Fruit fly (Drosophila melanogaster) whole organism, wandering third instar larva: ENCODE data around the gene Alp10.

Experiments
- Abd-B ChIP-seq: fragments of >200 bp; optimal IDR thresholded peaks from 2 replicates; lab custom pipeline; 2017; ENCODE audit warnings: missing biosample characterization, missing genetic modification characterization
- CG32264 ChIP-seq: fragments of 200-800 bp; sonication (Bioruptor generic); optimal IDR thresholded peaks from 2 replicates; lab custom pipeline; 2016; ENCODE audit warnings: missing biosample characterization, missing genetic modification characterization
- CG9705 ChIP-seq: fragments of 200-800 bp; sonication (Bioruptor generic); optimal IDR thresholded peaks from 2 replicates; lab custom pipeline; 2018; ENCODE audit warnings: missing biosample characterization, mild to moderate bottlenecking, missing genetic modification characterization
- Dif ChIP-seq: fragments of 200-275, 200-300 bp; sonication (Bioruptor generic); optimal IDR thresholded peaks from 2 replicates; lab custom pipeline; 2018; ENCODE audit warnings: missing biosample characterization, missing genetic modification characterization; ENCODE audit not compliant: partially characterized antibody
- GATAd ChIP-seq: sonication (Bioruptor generic); optimal IDR thresholded peaks from 2 replicates; lab custom pipeline; 2016; ENCODE audit warnings: missing biosample characterization, missing genetic modification characterization
- HLH106 ChIP-seq: fragments of 200-800 bp; optimal IDR thresholded peaks from 3 replicates; lab custom pipeline; 2019; ENCODE audit warnings: missing biosample characterization, mild to moderate bottlenecking, missing genetic modification characterization, moderate library complexity
- Hnf4 ChIP-seq: fragments of 200-800 bp; sonication (Bioruptor generic); optimal IDR thresholded peaks from 2 replicates; lab custom pipeline; 2016; ENCODE audit warnings: missing biosample characterization, mild to moderate bottlenecking, missing genetic modification characterization
- Hr78 ChIP-seq: fragments of >200 bp; optimal IDR thresholded peaks from 2 replicates; lab custom pipeline; 2017; ENCODE audit warnings: missing biosample characterization, missing genetic modification characterization
- Hr83 ChIP-seq: fragments of 200-300 bp; sonication (Bioruptor generic); optimal IDR thresholded peaks from 2 replicates; lab custom pipeline; 2016; ENCODE audit warnings: missing biosample characterization, mild to moderate bottlenecking, missing genetic modification characterization, moderate library complexity; ENCODE audit not compliant: poor library complexity, severe bottlenecking
- Jra ChIP-seq: sonication (Bioruptor generic); optimal IDR thresholded peaks from 2 replicates; lab custom pipeline; 2016; ENCODE audit warnings: missing biosample characterization, missing genetic modification characterization
- Mio ChIP-seq: sonication (Bioruptor generic); optimal IDR thresholded peaks from 2 replicates; lab custom pipeline; 2016; ENCODE audit warnings: missing biosample characterization, missing genetic modification characterization
- Myc ChIP-seq: fragments of >200 bp; optimal IDR thresholded peaks from 2 replicates; lab custom pipeline; 2017
- N ChIP-seq: fragments of >200 bp; optimal IDR thresholded peaks from 2 replicates; lab custom pipeline; 2018; ENCODE audit warnings: missing biosample characterization, missing external identifiers, missing genetic modification characterization
- Rel ChIP-seq, 2 experiments: fragments of 200-800 bp; sonication (Bioruptor generic) in 1 of 2; optimal IDR thresholded peaks; 2 replicates in 1 of 2; 3 replicates in 1 of 2; lab custom pipeline; 2016 to 2019; ENCODE audit warnings: mild to moderate bottlenecking in 2 of 2, missing biosample characterization in 2 of 2, missing genetic modification characterization in 2 of 2, moderate library complexity in 1 of 2
- Sp1 ChIP-seq: fragments of 200-800 bp; sonication (Bioruptor generic); optimal IDR thresholded peaks from 3 replicates; lab custom pipeline; 2019; ENCODE audit warnings: missing biosample characterization, mild to moderate bottlenecking, missing genetic modification characterization, moderate library complexity
- brk ChIP-seq: fragments of 200-800 bp; sonication (Bioruptor generic); optimal IDR thresholded peaks from 2 replicates; lab custom pipeline; 2016; ENCODE audit warnings: missing biosample characterization, mild to moderate bottlenecking, missing genetic modification characterization
- dsf ChIP-seq: sonication (Bioruptor generic); optimal IDR thresholded peaks from 2 replicates; lab custom pipeline; 2016; ENCODE audit warnings: missing biosample characterization, missing genetic modification characterization, borderline replicate concordance
- foxo ChIP-seq, 2 experiments: fragments of 200-800 bp; sonication (Bioruptor generic); optimal IDR thresholded peaks; 2 replicates in 1 of 2; 3 replicates in 1 of 2; lab custom pipeline; 2016 to 2017; ENCODE audit warnings: missing biosample characterization in 2 of 2, missing genetic modification characterization in 2 of 2
- fru ChIP-seq: fragments of 200-800 bp; sonication (Bioruptor generic); optimal IDR thresholded peaks from 3 replicates; lab custom pipeline; 2016; ENCODE audit warnings: missing biosample characterization, mild to moderate bottlenecking, missing genetic modification characterization
- h ChIP-seq: fragments of 200-800 bp; sonication (Bioruptor generic); optimal IDR thresholded peaks from 3 replicates; lab custom pipeline; 2016; ENCODE audit warnings: missing biosample characterization, mild to moderate bottlenecking, missing genetic modification characterization
- jim ChIP-seq: fragments of 175-275, 200-325 bp; sonication (Bioruptor generic); optimal IDR thresholded peaks from 2 replicates; lab custom pipeline; 2016; ENCODE audit warnings: missing biosample characterization, mild to moderate bottlenecking, missing genetic modification characterization
- pan ChIP-seq: fragments of >200 bp; optimal IDR thresholded peaks from 2 replicates; lab custom pipeline; 2017
- psq ChIP-seq: fragments of 200-800 bp; sonication (Bioruptor generic); optimal IDR thresholded peaks from 3 replicates; lab custom pipeline; 2017; ENCODE audit warnings: missing biosample characterization, mild to moderate bottlenecking, missing genetic modification characterization, moderate library complexity
- rgr ChIP-seq: fragments of 200-800 bp; sonication (Bioruptor generic); optimal IDR thresholded peaks from 3 replicates; lab custom pipeline; 2016; ENCODE audit warnings: missing biosample characterization, mild to moderate bottlenecking, missing genetic modification characterization
- sage ChIP-seq: fragments of 200-800 bp; sonication (Bioruptor generic); optimal IDR thresholded peaks from 2 replicates; lab custom pipeline; 2016; ENCODE audit warnings: missing biosample characterization, mild to moderate bottlenecking, missing genetic modification characterization
- sv ChIP-seq: fragments of 200-800 bp; sonication (Bioruptor generic); optimal IDR thresholded peaks from 3 replicates; lab custom pipeline; 2016; ENCODE audit warnings: missing biosample characterization, missing genetic modification characterization
- usp ChIP-seq: fragments of >200 bp; optimal IDR thresholded peaks from 2 replicates; lab custom pipeline; 2017; ENCODE audit warnings: missing biosample characterization, missing genetic modification characterization
- woc ChIP-seq: sonication (Bioruptor generic); optimal IDR thresholded peaks from 2 replicates; lab custom pipeline; 2016; ENCODE audit warnings: missing biosample characterization, mild to moderate bottlenecking, missing genetic modification characterization

Alp10 gene

DNA sequence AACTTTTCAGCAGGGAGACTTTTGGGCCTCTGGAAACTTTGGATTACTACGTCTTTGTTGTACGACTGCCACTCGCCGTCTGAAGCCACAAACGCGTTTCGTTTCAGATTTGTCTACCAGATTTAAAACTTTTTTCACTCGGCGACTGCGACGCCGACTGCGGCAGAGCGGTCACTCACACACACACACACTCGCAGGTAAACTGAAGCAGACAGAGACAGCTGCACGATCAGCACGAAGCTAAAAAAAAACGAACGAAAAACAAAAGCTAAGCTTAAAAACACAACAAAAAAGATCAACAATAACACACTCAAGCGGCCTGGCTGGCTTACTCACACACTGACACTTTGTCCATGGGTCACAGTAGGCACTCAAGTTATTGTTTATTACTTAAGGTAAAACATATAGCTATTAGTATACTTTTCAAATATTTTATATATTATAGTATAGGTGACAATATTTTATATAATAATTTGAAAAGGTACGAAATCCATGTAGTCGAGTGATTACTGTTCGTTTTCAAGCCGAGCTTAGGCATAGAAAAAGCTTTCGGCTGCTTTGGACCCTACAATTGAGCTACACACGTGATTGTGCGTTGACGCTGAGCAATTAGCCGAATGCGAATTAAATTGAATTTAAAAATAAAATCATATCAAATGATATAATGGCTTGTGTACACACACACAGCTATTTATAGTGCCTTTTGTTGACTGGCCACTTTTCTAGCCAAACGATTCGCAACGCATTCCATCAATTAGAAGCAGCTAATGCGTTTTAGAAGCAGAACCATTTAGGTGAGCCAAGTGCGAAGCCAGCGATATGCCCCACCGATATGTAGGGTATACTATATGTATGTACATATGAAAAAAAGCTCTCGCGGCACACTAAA is 17.6 kb downstream of the Alp10 start, which contains the start of gene Msr-110 (continued):
- TF ChIP-seq Abd-B (no peak), h (GFP tag; lab: Kevin White, UChicago) (peak; percentile 89), rgr (GFP tag; lab: Kevin White, UChicago) (peak; percentile 92), usp (GFP tag; lab: Kevin White, UChicago) (no peak)

DNA sequence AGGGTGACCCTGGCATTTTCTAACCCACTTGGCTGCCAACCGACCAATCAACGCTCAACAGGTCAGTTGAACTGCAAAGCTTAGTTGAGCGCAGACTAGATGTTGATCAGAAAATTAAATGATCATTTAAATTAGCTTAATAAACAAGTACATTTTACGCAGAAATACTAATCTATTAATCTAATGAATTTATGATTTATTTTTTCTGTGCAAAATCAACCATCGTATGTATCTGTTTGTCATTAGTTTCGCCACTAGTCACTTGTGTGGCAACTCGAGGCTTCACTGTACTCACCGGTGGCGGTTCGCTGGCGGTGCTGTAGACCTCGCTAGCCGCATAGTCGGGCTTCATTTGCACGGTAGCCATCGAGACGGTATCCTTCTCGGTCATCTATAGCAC is 18.5 kb downstream of the Alp10 start:
- TF ChIP-seq GATAd (no peak), pan (lab: Kevin White, UChicago) (no peak), foxo (GFP tag; optimal IDR thresholded peaks at IDR 0.05; lab: Kevin White, UChicago) (no peak), N (no peak), dsf (GFP tag; lab: Kevin White, UChicago) (no peak), Hnf4 (GFP tag; lab: Kevin White, UChicago) (no peak), Hr78 (GFP tag; lab: Kevin White, UChicago) (no peak), sage (GFP tag; lab: Kevin White, UChicago) (no peak), fru (GFP tag; lab: Kevin White, UChicago) (no peak), Myc (lab: Kevin White, UChicago) (no peak), Hr83 (no peak)

DNA sequence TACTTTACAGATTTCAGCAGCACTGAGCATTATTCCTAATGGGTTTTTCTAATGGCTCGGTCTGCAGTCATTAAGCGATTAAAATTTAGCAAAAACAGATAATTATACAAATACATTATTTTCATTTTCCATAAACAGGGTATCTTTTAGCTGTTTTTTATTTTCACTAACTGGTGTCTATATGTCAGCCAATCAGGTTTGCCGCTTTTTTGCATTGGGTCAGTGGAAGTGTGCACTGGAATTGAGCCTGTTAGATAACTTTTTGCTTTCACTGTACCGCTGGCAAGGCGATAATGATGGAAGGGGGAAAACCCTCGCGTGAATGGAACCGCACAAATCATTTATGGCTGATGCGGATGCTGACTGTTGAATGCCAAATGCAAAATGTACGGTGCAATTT is 19.5 kb downstream of the Alp10 start:
- TF ChIP-seq Rel (GFP tag; optimal IDR thresholded peaks at IDR 0.05; lab: Kevin White, UChicago) (no peak), Rel (tag; optimal IDR thresholded peaks at IDR 0.05; lab: Kevin White, UChicago) (peak; percentile 82), h (GFP tag; lab: Kevin White, UChicago) (no peak)

DNA sequence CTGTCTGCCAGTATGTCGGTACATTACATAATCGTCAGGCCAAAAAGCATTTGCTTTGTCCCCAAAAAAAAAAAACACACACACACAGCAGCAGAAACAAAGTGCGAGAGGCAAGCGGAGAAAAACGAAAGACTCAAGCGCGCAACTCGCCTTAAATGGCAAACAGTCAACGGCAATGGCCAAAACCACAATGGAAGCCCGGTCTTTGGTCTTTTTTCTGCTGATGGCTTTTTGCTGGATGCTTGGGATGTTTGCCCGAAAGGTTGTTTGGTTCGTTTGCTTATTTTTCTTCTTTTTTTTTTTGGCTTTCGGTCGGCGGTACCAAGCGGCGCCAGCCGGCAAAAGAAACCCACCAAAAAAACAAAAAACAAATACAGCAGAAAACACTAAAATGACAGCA is 24.0 kb downstream of the Alp10 start:
- TF ChIP-seq brk (GFP tag; lab: Kevin White, UChicago): peak; percentile 20
- TF ChIP-seq psq (GFP tag; lab: Kevin White, UChicago): peak; percentile 43
- no peak for TF ChIP-seq rgr (GFP tag; lab: Kevin White, UChicago)
- peak; percentile 37 for TF ChIP-seq Sp1 (GFP tag; lab: Kevin White, UChicago)
- TF ChIP-seq jim (GFP tag; lab: Kevin White, UChicago): peak; percentile 20
- no peak for TF ChIP-seq GATAd
- no peak for TF ChIP-seq HLH106 (tag; lab: Kevin White, UChicago)

DNA sequence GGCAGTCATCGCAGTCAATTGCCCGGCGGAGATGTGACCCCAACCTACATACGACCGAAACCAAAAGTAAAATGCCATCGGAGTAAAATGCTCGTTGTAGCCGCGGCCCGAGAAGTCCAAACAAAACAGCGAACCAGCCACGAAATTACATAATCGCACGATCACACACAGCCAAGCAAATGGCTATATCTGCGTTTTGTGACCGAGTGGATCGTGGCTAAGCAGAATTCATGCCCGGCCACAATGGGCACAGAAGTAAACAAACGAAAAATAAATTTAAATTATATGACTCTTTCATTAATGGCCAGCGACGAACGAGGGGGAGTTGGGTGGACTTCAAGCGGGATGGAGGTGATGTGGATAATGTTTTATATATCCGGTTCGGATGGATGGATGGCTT is 25.3 kb downstream of the Alp10 start:
- TF ChIP-seq N: no peak
- TF ChIP-seq Abd-B: no peak
- TF ChIP-seq psq (GFP tag; lab: Kevin White, UChicago): no peak
- no peak for TF ChIP-seq GATAd
- no peak for TF ChIP-seq CG9705
- no peak for TF ChIP-seq jim (GFP tag; lab: Kevin White, UChicago)
- no peak for TF ChIP-seq woc (GFP tag; lab: Kevin White, UChicago)
- TF ChIP-seq sage (GFP tag; lab: Kevin White, UChicago): no peak
- TF ChIP-seq pan (lab: Kevin White, UChicago): no peak
- no peak for TF ChIP-seq Myc (lab: Kevin White, UChicago)
- TF ChIP-seq fru (GFP tag; lab: Kevin White, UChicago): no peak

DNA sequence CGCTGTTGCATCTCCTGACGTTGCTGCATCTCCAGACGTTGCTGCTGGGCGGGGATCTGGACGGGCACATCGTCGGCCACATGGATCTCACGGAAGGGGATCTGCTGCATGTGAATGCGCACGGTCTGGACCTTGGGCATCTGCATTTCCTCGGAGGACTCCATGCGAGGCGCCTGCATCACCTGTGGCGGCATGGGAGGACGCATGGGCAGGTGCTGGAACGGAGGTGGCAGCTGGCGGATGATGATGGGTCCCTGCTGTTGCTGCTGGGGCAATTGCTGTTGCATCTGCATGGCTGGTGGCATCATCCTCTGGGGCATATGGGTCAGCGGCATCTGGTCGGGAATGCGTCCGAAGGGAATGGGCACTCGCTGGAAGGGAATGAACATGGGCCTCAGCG is 26.7 kb downstream of the Alp10 start:
- TF ChIP-seq psq (GFP tag; lab: Kevin White, UChicago) (no peak), GATAd (no peak), sv (no peak), dsf (GFP tag; lab: Kevin White, UChicago) (no peak), CG32264 (GFP tag; lab: Kevin White, UChicago) (no peak), Sp1 (GFP tag; lab: Kevin White, UChicago) (no peak), Dif (GFP tag; lab: Kevin White, UChicago) (no peak), sage (GFP tag; lab: Kevin White, UChicago) (no peak), brk (GFP tag; lab: Kevin White, UChicago) (no peak), Jra (GFP tag; lab: Kevin White, UChicago) (no peak), Hnf4 (GFP tag; lab: Kevin White, UChicago) (no peak), Mio (GFP tag; lab: Kevin White, UChicago) (no peak), Hr83 (no peak), HLH106 (tag; lab: Kevin White, UChicago) (no peak), N (no peak)
